Worm (Caenorhabditis elegans) whole organism, L2 larva: ENCODE data around the gene srh-68.
A peak's percentile ranks its signal among the peaks of the same experiment; 100 is the strongest.

ENCODE experiments used
- C34F6.9 ChIP-seq: fragments of 150-350 bp; optimal IDR thresholded peaks from 2 replicates; lab custom pipeline; 2014; ENCODE audit warnings: missing biosample characterization, missing genetic modification characterization
- F13H6.1 ChIP-seq: sonication (generic microtip); optimal IDR thresholded peaks from 2 replicates; lab custom pipeline; 2016; ENCODE audit warnings: missing genetic modification characterization, missing compliant biosample characterization
- R02D3.7 ChIP-seq: fragments of 150-350 bp; optimal IDR thresholded peaks from 2 replicates; lab custom pipeline; 2014; ENCODE audit warnings: missing biosample characterization, missing genetic modification characterization
- Y55F3AM.14 ChIP-seq: fragments of 200-800 bp; sonication (Bioruptor generic); optimal IDR thresholded peaks from 2 replicates; lab custom pipeline; 2018; ENCODE audit warnings: mild to moderate bottlenecking, missing genetic modification characterization, missing compliant biosample characterization
- ZK546.5 ChIP-seq: sonication (generic microtip); optimal IDR thresholded peaks from 2 replicates; lab custom pipeline; 2017; ENCODE audit warnings: missing biosample characterization, missing genetic modification characterization
- ama-1 ChIP-seq: fragments of 150-350 bp; optimal IDR thresholded peaks from 2 replicates; lab custom pipeline; 2018; ENCODE audit warnings: inconsistent platforms
- blmp-1 ChIP-seq: sonication (generic microtip); optimal IDR thresholded peaks from 2 replicates; lab custom pipeline; 2017; ENCODE audit warnings: missing genetic modification characterization, mild to moderate bottlenecking, missing compliant biosample characterization, antibody characterized with exemption, moderate library complexity; ENCODE audit not compliant: insufficient read depth
- ceh-16 ChIP-seq: fragments of 150-350 bp; optimal IDR thresholded peaks from 2 replicates; lab custom pipeline; 2014; ENCODE audit warnings: missing biosample characterization, missing genetic modification characterization
- crh-2 ChIP-seq: sonication (generic microtip); optimal IDR thresholded peaks from 2 replicates; lab custom pipeline; 2017; ENCODE audit warnings: missing biosample characterization, missing genetic modification characterization
- dmd-4 ChIP-seq: sonication (generic microtip); optimal IDR thresholded peaks from 2 replicates; lab custom pipeline; 2017; ENCODE audit warnings: missing biosample characterization, missing genetic modification characterization
- egl-27 ChIP-seq: sonication (generic microtip); optimal IDR thresholded peaks from 3 replicates; lab custom pipeline; 2017; ENCODE audit warnings: missing biosample characterization, missing genetic modification reagents, missing genetic modification characterization
- elt-1 ChIP-seq: fragments of 150-350 bp; optimal IDR thresholded peaks from 2 replicates; lab custom pipeline; 2014; ENCODE audit warnings: missing biosample characterization, missing genetic modification characterization
- elt-3 ChIP-seq: sonication (generic microtip); optimal IDR thresholded peaks from 2 replicates; lab custom pipeline; 2017; ENCODE audit warnings: missing biosample characterization, missing genetic modification characterization
- fos-1 ChIP-seq: fragments of 150-350 bp; optimal IDR thresholded peaks from 2 replicates; lab custom pipeline; 2014; ENCODE audit warnings: missing biosample characterization, missing genetic modification characterization
- gmeb-1 ChIP-seq: fragments of 150-350 bp; optimal IDR thresholded peaks from 2 replicates; lab custom pipeline; 2014; ENCODE audit warnings: missing biosample characterization, missing genetic modification characterization
- lin-11 ChIP-seq: fragments of 150-350 bp; sonication (generic microtip); optimal IDR thresholded peaks from 2 replicates; lab custom pipeline; 2014; ENCODE audit warnings: missing biosample characterization, missing genetic modification characterization, inconsistent platforms, mixed read lengths
- lin-39 ChIP-seq: fragments of 150-350 bp; optimal IDR thresholded peaks from 2 replicates; lab custom pipeline; 2014; ENCODE audit warnings: missing biosample characterization, missing genetic modification reagents, missing genetic modification characterization
- lsy-2 ChIP-seq, 2 experiments: fragments of 150-350 bp in 1 of 2; sonication (generic microtip) in 1 of 2; optimal IDR thresholded peaks; 2 replicates each; lab custom pipeline; 2014 to 2017; ENCODE audit warnings: missing biosample characterization in 2 of 2, missing genetic modification characterization in 2 of 2
- mab-5 ChIP-seq: fragments of 150-350 bp; optimal IDR thresholded peaks from 2 replicates; lab custom pipeline; 2014; ENCODE audit warnings: missing biosample characterization, missing genetic modification characterization
- mbf-1 ChIP-seq: sonication (generic microtip); optimal IDR thresholded peaks from 2 replicates; lab custom pipeline; 2017; ENCODE audit warnings: missing biosample characterization, missing genetic modification characterization
- mdl-1 ChIP-seq, 2 experiments: fragments of 150-350 bp in 1 of 2; sonication (generic microtip) in 1 of 2; optimal IDR thresholded peaks; 2 replicates each; lab custom pipeline; 2017; ENCODE audit warnings: missing biosample characterization in 2 of 2, missing genetic modification characterization in 2 of 2
- nhr-10 ChIP-seq: sonication (generic microtip); optimal IDR thresholded peaks from 2 replicates; lab custom pipeline; 2017; ENCODE audit warnings: missing biosample characterization, missing genetic modification characterization
- nhr-11 ChIP-seq: fragments of 150-350 bp; optimal IDR thresholded peaks from 2 replicates; lab custom pipeline; 2014; ENCODE audit warnings: missing biosample characterization, missing genetic modification characterization
- nhr-129 ChIP-seq: fragments of 150-350 bp; optimal IDR thresholded peaks from 2 replicates; lab custom pipeline; 2014; ENCODE audit warnings: missing biosample characterization, missing genetic modification characterization
- nhr-21 ChIP-seq: fragments of 150-350 bp; optimal IDR thresholded peaks from 2 replicates; lab custom pipeline; 2014; ENCODE audit warnings: missing biosample characterization, missing genetic modification characterization
- nhr-237 ChIP-seq: fragments of 150-350 bp; optimal IDR thresholded peaks from 2 replicates; lab custom pipeline; 2014; ENCODE audit warnings: missing biosample characterization, missing genetic modification characterization
- nhr-6 ChIP-seq: fragments of 150-350 bp; optimal IDR thresholded peaks from 2 replicates; lab custom pipeline; 2014; ENCODE audit warnings: missing biosample characterization, missing genetic modification characterization
- peb-1 ChIP-seq: fragments of 150-350 bp; optimal IDR thresholded peaks from 2 replicates; lab custom pipeline; 2014; ENCODE audit warnings: missing biosample characterization, missing genetic modification characterization
- sem-4 ChIP-seq: fragments of 150-350 bp; optimal IDR thresholded peaks from 2 replicates; lab custom pipeline; 2014; ENCODE audit warnings: missing biosample characterization, missing genetic modification reagents, missing genetic modification characterization
- skn-1 ChIP-seq: sonication (generic microtip); optimal IDR thresholded peaks from 2 replicates; lab custom pipeline; 2017; ENCODE audit warnings: missing biosample characterization, missing genetic modification characterization
- sma-3 ChIP-seq: sonication (generic microtip); optimal IDR thresholded peaks from 2 replicates; lab custom pipeline; 2016; ENCODE audit warnings: missing genetic modification reagents, missing genetic modification characterization, missing compliant biosample characterization
- sma-9 ChIP-seq, 2 experiments: fragments of 150-350 bp in 1 of 2; sonication (generic microtip) in 1 of 2; optimal IDR thresholded peaks; 2 replicates each; lab custom pipeline; 2014 to 2016; ENCODE audit warnings: missing genetic modification characterization in 2 of 2, mild to moderate bottlenecking in 1 of 2, missing biosample characterization in 1 of 2, missing compliant biosample characterization in 1 of 2, missing genetic modification reagents in 1 of 2, moderate library complexity in 1 of 2
- snpc-4 ChIP-seq: fragments of 150-350 bp; optimal IDR thresholded peaks from 2 replicates; lab custom pipeline; 2014; ENCODE audit warnings: missing biosample characterization, missing genetic modification characterization
- unc-55 ChIP-seq: fragments of 150-350 bp; sonication (generic microtip); optimal IDR thresholded peaks from 3 replicates; lab custom pipeline; 2014; ENCODE audit warnings: missing biosample characterization, missing genetic modification reagents, missing genetic modification characterization
- unc-62 ChIP-seq: fragments of 150-350 bp; optimal IDR thresholded peaks from 2 replicates; lab custom pipeline; 2014; ENCODE audit warnings: missing biosample characterization, missing genetic modification reagents, missing genetic modification characterization
- zag-1 ChIP-seq: fragments of 150-350 bp; optimal IDR thresholded peaks from 2 replicates; lab custom pipeline; 2014; ENCODE audit warnings: missing biosample characterization, missing genetic modification characterization
- ztf-1 ChIP-seq: fragments of 200-800 bp; sonication (Bioruptor generic); conservative IDR thresholded peaks from 2 replicates; pipeline ENCODE4 v1.3.6; 2022; ENCODE audit warnings: missing genetic modification characterization, missing compliant biosample characterization
- ztf-11 ChIP-seq: sonication (generic microtip); optimal IDR thresholded peaks from 2 replicates; lab custom pipeline; 2017; ENCODE audit warnings: missing biosample characterization, missing genetic modification characterization
- ztf-4 ChIP-seq: fragments of 150-350 bp; optimal IDR thresholded peaks from 2 replicates; lab custom pipeline; 2014; ENCODE audit warnings: missing biosample characterization, missing genetic modification characterization

Gene srh-68

ce11 chrII:12494556-12495131 lies 12.5 kb upstream of the srh-68 start, which contains the start of gene col-85:
Gene col-85, minus strand, starts transcription at chrII:12495095.
- TF ChIP-seq nhr-237 (no peak), blmp-1 (tag; lab: Kevin White, UChicago) (no peak), nhr-129 (tag; lab: Kevin White, UChicago) (peak; percentile 75), lin-11 (tag; lab: Kevin White, UChicago) (peak; percentile 69), egl-27 (tag; lab: Kevin White, UChicago) (peak; percentile 53), sma-3 (peak; percentile 65), nhr-11 (tag; lab: Kevin White, UChicago) (peak; percentile 8), lin-39 (tag; lab: Kevin White, UChicago) (no peak), ztf-11 (tag; lab: Kevin White, UChicago) (no peak), C34F6.9 (peak; percentile 56), unc-55 (GFP tag; lab: Kevin White, UChicago) (peak; percentile 71), unc-62 (GFP tag; lab: Kevin White, UChicago) (no peak), crh-2 (tag; lab: Kevin White, UChicago) (peak; percentile 60), zag-1 (no peak), sem-4 (tag; lab: Kevin White, UChicago) (peak; percentile 46), fos-1 (peak; percentile 49), sma-9 (GFP tag; optimal IDR thresholded peaks at IDR 0.05; lab: Kevin White, UChicago) (peak; percentile 85), sma-9 (tag; optimal IDR thresholded peaks at IDR 0.05; lab: Kevin White, UChicago) (no peak), F13H6.1 (tag; lab: Kevin White, UChicago) (peak; percentile 67), mbf-1 (no peak), nhr-21 (peak; percentile 60), gmeb-1 (peak; percentile 69), nhr-6 (tag; lab: Kevin White, UChicago) (peak; percentile 47), nhr-10 (no peak), lsy-2 (tag; optimal IDR thresholded peaks at IDR 0.05; lab: Kevin White, UChicago) (peak; percentile 68 to 70), Y55F3AM.14 (GFP tag; lab: Kevin White, UChicago) (peak; percentile 54), snpc-4 (peak; percentile 92), ZK546.5 (no peak)

ce11 chrII:12496981-12497380 lies 10.2 kb upstream of the srh-68 start, which contains the start of gene T21B4.3:
Gene T21B4.3, minus strand, starts transcription at chrII:12497081.
- TF ChIP-seq nhr-21 (no peak), ama-1 (lab: Kevin White, UChicago) (no peak), skn-1 (no peak), sma-9 (GFP tag; optimal IDR thresholded peaks at IDR 0.05; lab: Kevin White, UChicago) (no peak), sma-9 (tag; optimal IDR thresholded peaks at IDR 0.05; lab: Kevin White, UChicago) (no peak), Y55F3AM.14 (GFP tag; lab: Kevin White, UChicago) (no peak), elt-1 (tag; lab: Kevin White, UChicago) (no peak), elt-3 (tag; lab: Kevin White, UChicago) (no peak), nhr-6 (tag; lab: Kevin White, UChicago) (no peak), R02D3.7 (tag; lab: Kevin White, UChicago) (no peak), peb-1 (tag; lab: Kevin White, UChicago) (no peak), sem-4 (tag; lab: Kevin White, UChicago) (no peak), mdl-1 (tag; optimal IDR thresholded peaks at IDR 0.05; lab: Kevin White, UChicago) (no peak), mab-5 (tag; lab: Kevin White, UChicago) (no peak), ztf-1 (GFP tag; lab: Robert Waterston, UW) (no peak)

- TF ChIP-seq dmd-4 (tag; lab: Kevin White, UChicago) (no peak), ceh-16 (no peak), lin-39 (tag; lab: Kevin White, UChicago) (no peak), ztf-4 (no peak), lsy-2 (tag; optimal IDR thresholded peaks at IDR 0.05; lab: Kevin White, UChicago) (no peak), egl-27 (tag; lab: Kevin White, UChicago) (no peak), crh-2 (tag; lab: Kevin White, UChicago) (no peak)
These were observed 7.2 kb upstream of the srh-68 start for ce11 chrII:12499969-12500368.
